Worm (Caenorhabditis elegans) whole organism, young adult: ENCODE data around the gene H08M01.1.

Experiments used
- D2030.7 ChIP-seq: fragments of 200-800 bp; sonication (Bioruptor generic); IDR thresholded peaks from 2 replicates; pipeline ENCODE4 v1.3.6; 2022; ENCODE audit warnings: missing genetic modification reagents, missing genetic modification characterization, missing compliant biosample characterization
- F39B2.1 ChIP-seq: fragments of 200-800 bp; sonication (Bioruptor generic); IDR thresholded peaks from 2 replicates; pipeline ENCODE4 v1.3.6; 2022; ENCODE audit warnings: missing genetic modification reagents, missing genetic modification characterization, missing compliant biosample characterization
- Y53G8AR.9 ChIP-seq: fragments of 200-800 bp; sonication (Bioruptor generic); conservative IDR thresholded peaks from 2 replicates; pipeline ENCODE4 v1.3.6; 2022; ENCODE audit warnings: missing genetic modification reagents, missing genetic modification characterization, missing compliant biosample characterization
- attf-6 ChIP-seq: fragments of 200-800 bp; sonication (Bioruptor generic); IDR thresholded peaks from 2 replicates; pipeline ENCODE4 v1.3.6; 2022; ENCODE audit warnings: missing genetic modification reagents, missing genetic modification characterization, missing compliant biosample characterization
- ceh-27 ChIP-seq: fragments of 200-800 bp; sonication (Bioruptor generic); optimal IDR thresholded peaks from 2 replicates; lab custom pipeline; 2018; ENCODE audit warnings: mild to moderate bottlenecking, missing genetic modification characterization, moderate library complexity, missing compliant biosample characterization
- ets-4 ChIP-seq: fragments of 200-800 bp; sonication (Bioruptor generic); optimal IDR thresholded peaks from 2 replicates; lab custom pipeline; 2018; ENCODE audit warnings: mild to moderate bottlenecking, missing genetic modification characterization, missing compliant biosample characterization
- madf-8 ChIP-seq: fragments of 200-800 bp; sonication (Bioruptor generic); conservative IDR thresholded peaks from 2 replicates; pipeline ENCODE4 v1.3.6; 2022; ENCODE audit warnings: missing genetic modification reagents, missing genetic modification characterization, missing compliant biosample characterization
- nfyb-1 ChIP-seq: fragments of 200-800 bp; sonication (Bioruptor generic); IDR thresholded peaks from 2 replicates; pipeline ENCODE4 v1.3.6; 2022; ENCODE audit warnings: missing genetic modification reagents, missing genetic modification characterization, missing compliant biosample characterization
- pha-4 ChIP-seq: fragments of 150-350 bp; sonication (generic microtip); optimal IDR thresholded peaks from 2 replicates; lab custom pipeline; 2014; ENCODE audit warnings: missing biosample characterization, missing genetic modification reagents, missing genetic modification characterization
- snpc-4 ChIP-seq, 5 experiments: fragments of 150-350 bp in 1 of 5; sonication (generic microtip) in 4 of 5; optimal IDR thresholded peaks; 2 replicates each; lab custom pipeline; 2014 to 2018; ENCODE audit warnings: missing genetic modification characterization in 5 of 5, missing biosample characterization in 3 of 5, antibody characterized with exemption in 2 of 5, mild to moderate bottlenecking in 2 of 5, missing compliant biosample characterization in 2 of 5, missing genotype in 2 of 5, moderate library complexity in 2 of 5, missing genetic modification reagents in 1 of 5
- unc-62 ChIP-seq: fragments of 150-350 bp; optimal IDR thresholded peaks from 2 replicates; lab custom pipeline; 2014; ENCODE audit warnings: missing biosample characterization, missing genetic modification reagents, missing genetic modification characterization
- ztf-3 ChIP-seq: fragments of 200-800 bp; sonication (Bioruptor generic); optimal IDR thresholded peaks from 2 replicates; lab custom pipeline; 2018; ENCODE audit warnings: mild to moderate bottlenecking, missing genetic modification characterization, missing compliant biosample characterization

- TF ChIP-seq D2030.7 = no peak
- no peak for TF ChIP-seq F39B2.1 (GFP tag; lab: Robert Waterston, UW)
- TF ChIP-seq ztf-3 (GFP tag; lab: Kevin White, UChicago) = no peak
- no peak for TF ChIP-seq ceh-27 (GFP tag; lab: Kevin White, UChicago)
- TF ChIP-seq ets-4 (GFP tag; lab: Kevin White, UChicago) = no peak
- TF ChIP-seq attf-6 = no peak
- no peak for TF ChIP-seq unc-62
- no peak for TF ChIP-seq nfyb-1 (GFP tag; lab: Robert Waterston, UW)
- TF ChIP-seq Y53G8AR.9 (GFP tag; lab: Robert Waterston, UW) = no peak
- no peak for TF ChIP-seq madf-8
- no peak for TF ChIP-seq snpc-4 (GFP tag; optimal IDR thresholded peaks at IDR 0.05; lab: Kevin White, UChicago)
- TF ChIP-seq snpc-4 (tag; optimal IDR thresholded peaks at IDR 0.05; lab: Kevin White, UChicago) = peak in 1 of 4 experiments; percentile 10
- no peak for TF ChIP-seq pha-4 (tag; lab: Kevin White, UChicago)
Observed at ce11 chrIV:13826363-13826762, 9.8 kb downstream of the H08M01.1 start.
